Worm (Caenorhabditis elegans) whole organism, late embryonic: Measurements from ENCODE around the gene gst-4.

Source experiments
- ceh-22 ChIP-seq: sonication (generic microtip); optimal IDR thresholded peaks from 2 replicates; lab custom pipeline; 2017; ENCODE audit warnings: missing biosample characterization, missing genetic modification characterization
- ceh-34 ChIP-seq: sonication (generic microtip); optimal IDR thresholded peaks from 2 replicates; lab custom pipeline; 2016; ENCODE audit warnings: mild to moderate bottlenecking, missing genetic modification characterization, missing compliant biosample characterization
- ceh-6 ChIP-seq: fragments of 200-800 bp; sonication (Bioruptor generic); optimal IDR thresholded peaks from 2 replicates; lab custom pipeline; 2018; ENCODE audit warnings: mild to moderate bottlenecking, missing genetic modification characterization, missing compliant biosample characterization
- ceh-9 ChIP-seq: sonication (generic microtip); optimal IDR thresholded peaks from 2 replicates; lab custom pipeline; 2016; ENCODE audit warnings: mild to moderate bottlenecking, missing genetic modification characterization, inconsistent platforms, missing compliant biosample characterization
- hlh-8 ChIP-seq: sonication (generic microtip); optimal IDR thresholded peaks from 2 replicates; lab custom pipeline; 2016; ENCODE audit warnings: missing genotype, missing genetic modification characterization, missing compliant biosample characterization
- sox-2 ChIP-seq: fragments of 200-800 bp; sonication (Bioruptor generic); IDR thresholded peaks from 2 replicates; pipeline ENCODE4 v1.3.6; 2022; ENCODE audit warnings: missing genetic modification reagents, missing genetic modification characterization, missing compliant biosample characterization
- tbx-7 ChIP-seq: sonication (generic microtip); optimal IDR thresholded peaks from 2 replicates; lab custom pipeline; 2016; ENCODE audit warnings: missing genotype, missing genetic modification characterization, missing compliant biosample characterization
- unc-42 ChIP-seq: sonication (generic microtip); optimal IDR thresholded peaks from 2 replicates; lab custom pipeline; 2016; ENCODE audit warnings: missing genotype, missing genetic modification characterization, missing compliant biosample characterization

gst-4 gene

ce11 chrIV:10188505-10188904 is 46.5 kb downstream of the gst-4 start:
- peak; percentile 34 for TF ChIP-seq unc-42 (tag; lab: Kevin White, UChicago)
- no peak for TF ChIP-seq hlh-8 (tag; lab: Kevin White, UChicago)
- no peak for TF ChIP-seq tbx-7
- no peak for TF ChIP-seq sox-2 (GFP tag; lab: Robert Waterston, UW)
- no peak for TF ChIP-seq ceh-9 (tag; lab: Kevin White, UChicago)

- TF ChIP-seq ceh-6 (GFP tag; lab: Kevin White, UChicago) (no peak), ceh-34 (tag; lab: Kevin White, UChicago) (peak; percentile 52)
Observed at ce11 chrIV:10190586-10190985, 48.6 kb downstream of the gst-4 start.

- TF ChIP-seq ceh-22, result no peak
- TF ChIP-seq unc-42 (tag; lab: Kevin White, UChicago), result peak; percentile 82
Observed at ce11 chrIV:10191498-10191897, 49.5 kb downstream of the gst-4 start.
